Worm (Caenorhabditis elegans) whole organism, L1 larva: ENCODE measurements around the gene pqn-70.

Source experiments
- ama-1 ChIP-seq: fragments of 150-350 bp; optimal IDR thresholded peaks from 2 replicates; lab custom pipeline; 2014
- blmp-1 ChIP-seq: fragments of 150-350 bp; optimal IDR thresholded peaks from 2 replicates; lab custom pipeline; 2014; ENCODE audit warnings: missing biosample characterization, missing genetic modification characterization
- ceh-82 ChIP-seq, 3 experiments: fragments of 150-350 bp in 1 of 3; sonication (generic microtip) in 2 of 3; optimal IDR thresholded peaks; 2 replicates each; lab custom pipeline; 2014 to 2017; ENCODE audit warnings: missing biosample characterization in 3 of 3, missing genetic modification characterization in 3 of 3
- ceh-90 ChIP-seq: sonication (generic microtip); optimal IDR thresholded peaks from 2 replicates; lab custom pipeline; 2016; ENCODE audit warnings: missing genetic modification characterization, missing compliant biosample characterization
- dsc-1 ChIP-seq: sonication (generic microtip); optimal IDR thresholded peaks from 2 replicates; lab custom pipeline; 2016; ENCODE audit warnings: mild to moderate bottlenecking, missing genetic modification characterization, missing compliant biosample characterization
- efl-1 ChIP-seq, 4 experiments: fragments of 150-350 bp; optimal IDR thresholded peaks in 3 of 4; peaks in 1 of 4; 1 replicate in 1 of 4; 2 replicates in 3 of 4; lab custom pipeline; 2014; ENCODE audit warnings: missing biosample characterization in 2 of 4, missing genetic modification characterization in 2 of 4, missing genetic modification reagents in 2 of 4
- egl-13 ChIP-seq: sonication (generic microtip); optimal IDR thresholded peaks from 2 replicates; lab custom pipeline; 2016; ENCODE audit warnings: missing genotype, missing genetic modification reagents, missing genetic modification characterization, missing compliant biosample characterization
- elt-2 ChIP-seq: sonication (generic microtip); optimal IDR thresholded peaks from 2 replicates; lab custom pipeline; 2016; ENCODE audit warnings: missing genetic modification characterization, mild to moderate bottlenecking, inconsistent platforms, missing compliant biosample characterization, missing genetic modification reagents
- elt-3 ChIP-seq, 6 experiments: fragments of 150-350 bp in 1 of 6; sonication (generic microtip); optimal IDR thresholded peaks; 2 replicates each; lab custom pipeline; 2017 to 2018; ENCODE audit warnings: missing biosample characterization in 6 of 6, missing genetic modification characterization in 6 of 6, inconsistent platforms in 1 of 6
- fkh-10 ChIP-seq: sonication (generic microtip); optimal IDR thresholded peaks from 2 replicates; lab custom pipeline; 2017; ENCODE audit warnings: missing biosample characterization, missing genetic modification reagents, missing genetic modification characterization
- grh-1 ChIP-seq: fragments of 200-800 bp; sonication (Bioruptor generic); IDR thresholded peaks from 2 replicates; pipeline ENCODE4 v1.3.6; 2022; ENCODE audit warnings: missing genetic modification reagents, missing genetic modification characterization, missing compliant biosample characterization
- hlh-4 ChIP-seq: sonication (generic microtip); optimal IDR thresholded peaks from 2 replicates; lab custom pipeline; 2016; ENCODE audit warnings: mild to moderate bottlenecking, missing genetic modification characterization, missing compliant biosample characterization
- irx-1 ChIP-seq: sonication (generic microtip); optimal IDR thresholded peaks from 2 replicates; lab custom pipeline; 2016; ENCODE audit warnings: missing genetic modification characterization, missing compliant biosample characterization
- lin-14 ChIP-seq: fragments of 200-800 bp; sonication (Bioruptor generic); optimal IDR thresholded peaks from 2 replicates; lab custom pipeline; 2018; ENCODE audit warnings: mild to moderate bottlenecking, missing genetic modification characterization, moderate library complexity, missing compliant biosample characterization
- lsy-2 ChIP-seq, 2 experiments: fragments of 150-350 bp; optimal IDR thresholded peaks; 2 replicates each; lab custom pipeline; 2014; ENCODE audit warnings: missing biosample characterization in 2 of 2, missing genetic modification characterization in 2 of 2
- mep-1 ChIP-seq: fragments of 150-350 bp; optimal IDR thresholded peaks from 2 replicates; lab custom pipeline; 2014; ENCODE audit warnings: missing biosample characterization, missing genetic modification characterization
- nhr-11 ChIP-seq: fragments of 150-350 bp; optimal IDR thresholded peaks from 2 replicates; lab custom pipeline; 2014; ENCODE audit warnings: missing biosample characterization, missing genetic modification characterization
- nhr-20 ChIP-seq: sonication (generic microtip); optimal IDR thresholded peaks from 2 replicates; lab custom pipeline; 2016; ENCODE audit warnings: mild to moderate bottlenecking, missing genetic modification characterization, missing compliant biosample characterization
- nhr-71 ChIP-seq: sonication (generic microtip); optimal IDR thresholded peaks from 2 replicates; lab custom pipeline; 2016; ENCODE audit warnings: mild to moderate bottlenecking, missing genetic modification characterization, moderate library complexity, missing compliant biosample characterization
- nhr-85 ChIP-seq: sonication (generic microtip); peaks from one replicate; lab custom pipeline; 2016; ENCODE audit warnings: missing genetic modification characterization, inconsistent platforms, missing compliant biosample characterization
- nhr-90 ChIP-seq: sonication (generic microtip); optimal IDR thresholded peaks from 2 replicates; lab custom pipeline; 2016; ENCODE audit warnings: mild to moderate bottlenecking, missing genetic modification characterization, missing compliant biosample characterization; ENCODE audit not compliant: poor library complexity
- pag-3 ChIP-seq: sonication (generic microtip); optimal IDR thresholded peaks from 2 replicates; lab custom pipeline; 2017; ENCODE audit warnings: missing genetic modification characterization, mild to moderate bottlenecking, missing compliant biosample characterization, antibody characterized with exemption, borderline replicate concordance; ENCODE audit not compliant: insufficient read depth
- pqm-1 ChIP-seq: sonication (generic microtip); optimal IDR thresholded peaks from 3 replicates; lab custom pipeline; 2017; ENCODE audit warnings: missing biosample characterization, missing genetic modification characterization
- snu-23 ChIP-seq: sonication (generic microtip); optimal IDR thresholded peaks from 2 replicates; lab custom pipeline; 2016; ENCODE audit warnings: missing genetic modification characterization, missing compliant biosample characterization
- xbp-1 ChIP-seq: sonication (generic microtip); optimal IDR thresholded peaks from 2 replicates; lab custom pipeline; 2016; ENCODE audit warnings: missing genetic modification characterization, missing compliant biosample characterization
- zag-1 ChIP-seq: fragments of 150-350 bp; optimal IDR thresholded peaks from 2 replicates; lab custom pipeline; 2014; ENCODE audit warnings: missing biosample characterization, missing genetic modification characterization

pqn-70 gene

DNA sequence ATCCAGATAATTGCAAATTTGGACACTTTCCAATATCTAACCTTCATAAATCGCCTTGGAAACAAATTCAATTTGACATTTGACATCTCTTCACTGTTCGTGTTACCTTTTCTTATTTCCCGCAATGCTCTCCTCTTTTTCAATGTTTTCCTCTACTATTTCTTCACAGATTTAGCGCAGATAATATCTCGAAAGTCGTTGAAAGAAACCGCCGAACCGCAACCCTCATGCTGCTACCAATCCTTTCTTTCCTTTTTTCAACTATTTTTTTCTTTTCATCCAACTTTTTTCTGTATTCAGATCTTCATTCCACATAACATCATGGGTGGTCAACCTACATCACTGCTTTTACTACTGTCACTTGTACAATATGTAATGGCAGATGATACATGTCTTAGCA lies 5.8 kb upstream of the pqn-70 start, which contains the start of gene T19B10.5:
Gene T19B10.5, plus strand, starts transcription at position 301 of the 400 bp plus-strand sequence.
- TF ChIP-seq hlh-4 (tag; lab: Kevin White, UChicago) (no peak), blmp-1 (peak; percentile 18)

DNA sequence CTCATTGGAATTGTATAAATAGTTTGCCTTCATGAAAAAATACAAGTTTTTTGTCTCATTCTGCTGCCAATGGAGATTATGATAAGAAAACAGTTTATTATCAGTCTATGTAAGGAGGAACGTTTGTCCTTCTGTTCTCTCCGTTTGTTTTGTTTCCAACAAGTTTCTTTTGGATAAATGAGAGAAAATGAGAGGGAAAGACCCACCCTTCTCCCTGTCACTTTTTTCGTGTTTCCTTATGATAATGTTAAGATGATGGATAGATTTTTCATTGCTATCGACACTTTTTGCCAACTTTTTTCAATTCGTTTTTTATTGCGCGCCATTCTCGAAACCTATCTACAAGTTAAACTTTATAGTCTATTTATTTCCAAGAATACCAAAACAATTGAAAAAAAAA lies 2.7 kb upstream of the pqn-70 start:
- TF ChIP-seq efl-1 (optimal IDR thresholded peaks at IDR 0.05; lab: Kevin White, UChicago) = no peak
- peak in 1 of 2 experiments; percentile 2 for TF ChIP-seq efl-1 (GFP tag; optimal IDR thresholded peaks at IDR 0.05 in 1 of 2; lab: Kevin White, UChicago)
- no peak for TF ChIP-seq zag-1 (tag; lab: Kevin White, UChicago)
- TF ChIP-seq blmp-1 = peak; percentile 80
- TF ChIP-seq irx-1 (tag; lab: Kevin White, UChicago) = no peak

DNA sequence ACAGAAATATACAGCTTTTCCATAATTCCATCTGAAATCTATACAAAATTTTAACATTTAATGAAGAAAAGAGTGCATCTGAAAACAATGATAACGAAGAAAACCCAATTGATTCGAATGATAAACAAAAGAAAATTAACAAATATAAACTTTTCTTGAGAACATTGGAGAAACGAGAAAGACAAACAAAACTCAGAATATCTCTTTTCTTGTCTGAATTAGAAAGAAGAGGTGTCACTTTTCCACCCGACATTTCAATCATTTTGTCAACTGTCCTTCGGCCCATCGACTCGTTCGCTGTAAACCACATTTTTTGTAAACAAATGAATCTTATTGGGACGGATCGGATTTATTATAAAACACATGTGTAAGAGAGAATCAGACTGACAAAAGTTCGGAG lies 2.5 kb downstream of the pqn-70 start, which contains the start of gene bgal-1:
Gene bgal-1, minus strand, starts transcription at position 38 of the 400 bp plus-strand sequence.
- TF ChIP-seq ama-1 (lab: Kevin White, UChicago) (peak; percentile 65), ceh-90 (tag; lab: Kevin White, UChicago) (no peak), elt-2 (no peak), lin-14 (GFP tag; lab: Kevin White, UChicago) (peak; percentile 37), dsc-1 (tag; lab: Kevin White, UChicago) (peak; percentile 63), mep-1 (peak; percentile 7), snu-23 (GFP tag; lab: Kevin White, UChicago) (peak; percentile 16), lsy-2 (tag; optimal IDR thresholded peaks at IDR 0.05; lab: Kevin White, UChicago) (peak; percentile 7 to 9), pqm-1 (no peak), nhr-90 (tag; lab: Kevin White, UChicago) (peak; percentile 15)

DNA sequence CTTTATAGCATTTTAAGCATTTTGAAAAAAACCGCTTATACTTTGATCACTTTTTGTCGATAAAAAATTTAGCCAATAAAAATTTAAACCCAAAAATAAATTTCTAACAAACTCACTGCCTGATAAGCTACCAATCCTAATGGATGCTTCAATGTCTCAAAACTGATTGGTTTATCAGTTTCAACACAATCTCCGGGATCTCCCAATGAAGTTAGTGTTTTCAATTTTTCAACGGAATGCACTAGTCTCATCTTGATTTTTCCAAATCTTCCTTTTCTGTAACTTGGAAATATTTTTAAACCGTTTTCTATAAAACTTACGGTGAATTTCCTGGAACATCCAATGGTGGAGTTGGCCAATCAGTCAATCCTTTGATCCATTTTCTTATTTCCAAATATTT lies 4.8 kb downstream of the pqn-70 start:
- TF ChIP-seq nhr-90 (tag; lab: Kevin White, UChicago) = no peak
- TF ChIP-seq nhr-71 (tag; lab: Kevin White, UChicago) = no peak
- TF ChIP-seq xbp-1 (tag; lab: Kevin White, UChicago) = no peak
- TF ChIP-seq nhr-11 = no peak

DNA sequence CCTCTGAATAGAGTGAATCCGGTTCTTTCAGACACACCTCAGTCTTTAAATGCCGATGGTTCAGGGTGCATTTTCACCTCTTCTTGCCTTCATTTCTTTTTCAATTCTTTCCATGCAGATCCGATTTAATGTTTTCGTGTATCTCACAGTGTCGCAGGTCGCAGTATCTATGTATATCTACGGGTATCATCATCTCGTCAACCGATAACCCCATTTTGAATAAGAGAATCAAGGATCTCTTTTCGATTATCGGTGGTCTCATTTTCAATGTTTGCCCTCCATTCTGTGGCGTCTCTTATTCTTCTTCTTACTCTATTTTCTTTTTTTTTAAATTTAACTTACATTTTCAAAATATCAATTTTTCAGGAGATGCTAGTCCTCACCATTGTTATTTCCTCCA lies 7.6 kb downstream of the pqn-70 start, which contains the start of gene T19B10.2:
Gene T19B10.2, plus strand, starts transcription at position 367 of the 400 bp plus-strand sequence.
- TF ChIP-seq ceh-82 (tag; optimal IDR thresholded peaks at IDR 0.05; lab: Kevin White, UChicago) (no peak), dsc-1 (tag; lab: Kevin White, UChicago) (no peak), blmp-1 (peak; percentile 84), elt-3 (tag; optimal IDR thresholded peaks at IDR 0.05; lab: Kevin White, UChicago) (peak in 1 of 6 experiments; percentile 15)

DNA sequence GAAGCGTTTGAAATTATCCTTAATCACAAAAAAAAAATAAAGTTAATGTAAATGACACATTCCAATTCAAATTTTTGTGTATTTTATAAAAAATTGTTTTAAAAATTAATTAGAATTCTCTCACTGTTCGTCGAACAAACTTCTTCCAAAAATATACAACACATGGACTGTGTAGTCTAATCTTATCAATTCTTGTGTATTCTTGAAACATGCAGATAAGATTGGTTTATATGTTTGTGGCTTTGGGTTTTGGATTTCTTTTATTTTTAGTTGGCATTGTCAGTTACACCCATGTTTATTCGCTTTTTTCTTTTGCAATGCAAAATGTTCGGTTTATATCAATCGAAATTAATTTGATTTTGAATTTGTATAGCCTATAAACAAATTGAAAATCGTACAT lies 8.1 kb downstream of the pqn-70 start:
- peak in 2 of 6 experiments; percentile 44 to 83 for TF ChIP-seq elt-3 (tag; optimal IDR thresholded peaks at IDR 0.05; lab: Kevin White, UChicago)
- no peak for TF ChIP-seq pag-3 (tag; lab: Kevin White, UChicago)

DNA sequence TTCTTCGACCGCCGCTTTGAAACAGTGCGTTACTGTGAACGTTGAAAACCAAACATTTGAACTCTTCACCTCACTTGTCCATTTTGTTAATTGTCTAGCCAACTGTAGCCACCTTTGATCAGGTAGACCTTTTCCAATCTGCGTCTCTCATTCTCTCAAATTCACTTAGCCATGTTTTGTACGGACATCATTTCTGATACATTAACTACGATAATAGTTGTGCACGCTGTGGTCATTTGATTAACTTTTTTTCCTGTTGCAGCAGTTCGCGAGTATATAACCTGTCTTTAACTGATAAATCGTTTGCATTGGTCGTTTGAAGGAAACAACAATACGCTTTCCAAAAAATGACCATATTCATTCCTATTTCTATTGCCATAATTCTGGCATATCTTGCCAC lies 11.1 kb downstream of the pqn-70 start, which contains the start of gene cyp-29A2:
Gene cyp-29A2, plus strand, starts transcription at position 190 of the 400 bp plus-strand sequence.
- peak; percentile 52 for TF ChIP-seq nhr-20 (tag; lab: Kevin White, UChicago)
- TF ChIP-seq nhr-85 (tag; lab: Kevin White, UChicago) = peak; percentile 8
- peak; percentile 17 for TF ChIP-seq snu-23 (GFP tag; lab: Kevin White, UChicago)
- TF ChIP-seq nhr-71 (tag; lab: Kevin White, UChicago) = peak; percentile 22
- TF ChIP-seq grh-1 = no peak
- TF ChIP-seq elt-2 = peak; percentile 17
- peak; percentile 11 for TF ChIP-seq lin-14 (GFP tag; lab: Kevin White, UChicago)
- peak in 1 of 6 experiments; percentile 16 for TF ChIP-seq elt-3 (tag; optimal IDR thresholded peaks at IDR 0.05; lab: Kevin White, UChicago)
- TF ChIP-seq blmp-1 = peak; percentile 7
- no peak for TF ChIP-seq xbp-1 (tag; lab: Kevin White, UChicago)
- no peak for TF ChIP-seq ceh-90 (tag; lab: Kevin White, UChicago)
- TF ChIP-seq fkh-10 (GFP tag; lab: Kevin White, UChicago) = no peak
- no peak for TF ChIP-seq egl-13
